Fruit fly (Drosophila melanogaster) S2 (cell line): ENCODE measurements around the gene CG15482.

Experiments used
- CG8478 ChIP-seq: fragments of >200 bp; optimal IDR thresholded peaks from 2 replicates; lab custom pipeline; 2018
- CTCF ChIP-seq, 2 experiments: fragments of >200 bp; optimal IDR thresholded peaks; 2 replicates each; lab custom pipeline; 2018

DNA sequence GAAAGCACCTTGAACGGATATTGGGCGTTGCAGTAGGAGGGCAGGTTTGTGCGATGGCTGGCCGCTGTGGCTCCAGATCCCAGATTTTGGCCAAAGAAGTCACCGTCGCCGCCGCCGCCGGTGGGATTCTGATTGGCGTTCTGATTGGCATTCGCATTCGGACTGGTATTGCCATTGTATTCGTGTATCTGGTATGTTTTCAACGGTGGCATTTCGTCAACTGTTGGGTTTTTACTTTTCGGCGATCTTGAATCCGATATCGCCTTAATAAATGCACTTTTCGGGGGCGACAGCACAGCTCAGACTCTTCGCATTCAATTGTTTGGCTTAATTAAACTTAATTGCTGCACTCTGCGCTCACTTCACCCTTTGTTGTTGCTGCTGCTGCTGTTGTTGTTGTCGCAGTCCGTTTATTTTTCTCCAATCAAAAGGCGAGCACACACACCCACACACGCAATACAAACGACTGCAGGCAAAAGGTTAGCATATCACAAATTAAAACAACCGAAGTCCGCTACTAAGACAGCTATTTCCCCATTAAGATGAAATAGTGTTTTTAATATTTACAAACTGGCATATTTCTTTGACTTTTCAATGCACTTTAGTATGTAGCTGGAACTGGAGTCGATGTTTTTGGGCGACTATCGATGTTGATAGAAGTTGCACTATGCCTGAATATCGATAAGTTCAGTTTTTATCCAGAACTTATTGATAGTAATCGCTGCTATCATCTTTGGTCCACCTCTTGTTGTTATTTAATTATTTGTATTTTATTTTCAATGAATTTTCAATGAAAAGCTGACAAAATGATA, 7.9 kb upstream of the CG15482 start, which contains the start of the genes CG9426 and mRF1:
- TF ChIP-seq CG8478 (lab: Kevin White, UChicago) (no peak), CTCF (optimal IDR thresholded peaks at IDR 0.05; lab: Kevin White, UChicago) (no peak)
